Worm (Caenorhabditis elegans): ENCODE measurements around the gene C52E2.5.
"Not testable (repeated sequence)": the region's sequence is repeated elsewhere in the genome, so short reads cannot be mapped to it uniquely, and the experiment has no call there.

The C52E2.5 gene

ce11 chrII:1836204-1836603 lies 6.5 kb downstream of the C52E2.5 start, which contains the start of gene T08E11.1:
Gene T08E11.1 (plus strand): TSS chrII:1836504.
- no peak for TF ChIP-seq pes-1 (GFP tag; IDR thresholded peaks at IDR 0.05)
- TF ChIP-seq B0310.2 (tag; optimal IDR thresholded peaks at IDR 0.05), result no peak
- no peak for TF ChIP-seq tra-4 (tag; optimal IDR thresholded peaks at IDR 0.05)
- TF ChIP-seq scrt-1 (GFP tag; IDR thresholded peaks at IDR 0.05), result no peak
- TF ChIP-seq ets-7 (tag; optimal IDR thresholded peaks at IDR 0.05), result no peak
- no peak for TF ChIP-seq tbx-11 (GFP tag; IDR thresholded peaks at IDR 0.05)
- TF ChIP-seq hnd-1 (tag; optimal IDR thresholded peaks at IDR 0.05), result no peak
- no peak for TF ChIP-seq tbx-37 (GFP tag; conservative IDR thresholded peaks at IDR 0.05)
- TF ChIP-seq F13C5.2 (tag; optimal IDR thresholded peaks at IDR 0.05), result no peak
- no peak for TF ChIP-seq flt-1 (GFP tag; IDR thresholded peaks at IDR 0.05)
- TF ChIP-seq sea-1 (GFP tag; conservative IDR thresholded peaks at IDR 0.05), result no peak

- TF ChIP-seq hmg-4 (GFP tag; optimal IDR thresholded peaks at IDR 0.05), result no peak
- TF ChIP-seq ets-7 (tag; optimal IDR thresholded peaks at IDR 0.05), result no peak
- no peak for TF ChIP-seq tbx-11 (GFP tag; IDR thresholded peaks at IDR 0.05)
- no peak for TF ChIP-seq tra-4 (tag; optimal IDR thresholded peaks at IDR 0.05)
- TF ChIP-seq aly-1 (tag; optimal IDR thresholded peaks at IDR 0.05), result no peak
- TF ChIP-seq ceh-36 (tag; optimal IDR thresholded peaks at IDR 0.05), result no peak
- no peak for TF ChIP-seq scrt-1 (GFP tag; IDR thresholded peaks at IDR 0.05)
These were observed 10.8 kb downstream of the C52E2.5 start, which contains the start of gene math-39 for ce11 chrII:1831883-1832388. Gene math-39 (plus strand): TSS chrII:1832338.

ce11 chrII:1830182-1830682 lies 12.5 kb downstream of the C52E2.5 start, which contains the start of gene math-40:
Gene math-40 (plus strand): TSS chrII:1830632.
- TF ChIP-seq ets-7 (tag; optimal IDR thresholded peaks at IDR 0.05), result no peak
- no peak for TF ChIP-seq sea-1 (GFP tag; conservative IDR thresholded peaks at IDR 0.05)
- TF ChIP-seq hmg-4 (GFP tag; optimal IDR thresholded peaks at IDR 0.05), result no peak
- TF ChIP-seq pes-1 (GFP tag; IDR thresholded peaks at IDR 0.05), result no peak
- TF ChIP-seq scrt-1 (GFP tag; IDR thresholded peaks at IDR 0.05), result no peak
- TF ChIP-seq ceh-36 (tag; optimal IDR thresholded peaks at IDR 0.05), result no peak
- no peak for TF ChIP-seq aly-1 (tag; optimal IDR thresholded peaks at IDR 0.05)
- TF ChIP-seq ama-1 (optimal IDR thresholded peaks at IDR 0.05), result no peak
- no peak for TF ChIP-seq B0310.2 (tag; optimal IDR thresholded peaks at IDR 0.05)
- no peak for TF ChIP-seq hmbx-1 (tag; optimal IDR thresholded peaks at IDR 0.05)
- TF ChIP-seq ceh-13 (GFP tag; optimal IDR thresholded peaks at IDR 0.05), result no peak
- TF ChIP-seq tbx-37 (GFP tag; conservative IDR thresholded peaks at IDR 0.05), result no peak
- no peak for TF ChIP-seq tbx-11 (GFP tag; IDR thresholded peaks at IDR 0.05)
- no peak for TF ChIP-seq F13C5.2 (tag; optimal IDR thresholded peaks at IDR 0.05)

ce11 chrII:1824329-1824728 lies 18.4 kb downstream of the C52E2.5 start, which contains the start of gene math-41:
Gene math-41 (plus strand): TSS chrII:1824629.
- TF ChIP-seq ceh-36 (tag; optimal IDR thresholded peaks at IDR 0.05); hmg-4 (GFP tag; optimal IDR thresholded peaks at IDR 0.05); ceh-13 (GFP tag; optimal IDR thresholded peaks at IDR 0.05): not testable (repeated sequence)

- no peak for TF ChIP-seq ama-1 (optimal IDR thresholded peaks at IDR 0.05)
These were observed 22.0 kb downstream of the C52E2.5 start, which contains the start of gene fbxa-3 for ce11 chrII:1820774-1821173. Gene fbxa-3 (minus strand): TSS chrII:1820874.

- no peak for TF ChIP-seq flt-1 (GFP tag; IDR thresholded peaks at IDR 0.05)
- no peak for TF ChIP-seq tbx-37 (GFP tag; conservative IDR thresholded peaks at IDR 0.05)
- TF ChIP-seq ets-7 (tag; optimal IDR thresholded peaks at IDR 0.05), result no peak
- no peak for TF ChIP-seq hmbx-1 (tag; optimal IDR thresholded peaks at IDR 0.05)
These were observed 22.7 kb downstream of the C52E2.5 start, which contains the start of gene fbxc-19 for ce11 chrII:1819944-1820570. Gene fbxc-19 (plus strand): TSS chrII:1820479.

ce11 chrII:1818300-1818699 lies 24.4 kb downstream of the C52E2.5 start, which contains the start of gene fbxb-10:
Gene fbxb-10 (minus strand): TSS chrII:1818400.
- TF ChIP-seq F13C5.2 (tag; optimal IDR thresholded peaks at IDR 0.05) (no peak), hmg-4 (GFP tag; optimal IDR thresholded peaks at IDR 0.05) (no peak), ets-7 (tag; optimal IDR thresholded peaks at IDR 0.05) (no peak), aly-1 (tag; optimal IDR thresholded peaks at IDR 0.05) (no peak), flt-1 (GFP tag; IDR thresholded peaks at IDR 0.05) (no peak), pes-1 (GFP tag; IDR thresholded peaks at IDR 0.05) (no peak), hnd-1 (tag; optimal IDR thresholded peaks at IDR 0.05) (no peak), tbx-11 (GFP tag; IDR thresholded peaks at IDR 0.05) (no peak), tbx-37 (GFP tag; conservative IDR thresholded peaks at IDR 0.05) (no peak), ceh-13 (GFP tag; optimal IDR thresholded peaks at IDR 0.05) (no peak), B0310.2 (tag; optimal IDR thresholded peaks at IDR 0.05) (no peak), hmbx-1 (tag; optimal IDR thresholded peaks at IDR 0.05) (no peak), ceh-36 (tag; optimal IDR thresholded peaks at IDR 0.05) (no peak), ama-1 (optimal IDR thresholded peaks at IDR 0.05) (no peak), scrt-1 (GFP tag; IDR thresholded peaks at IDR 0.05) (no peak), sea-1 (GFP tag; conservative IDR thresholded peaks at IDR 0.05) (no peak), tra-4 (tag; optimal IDR thresholded peaks at IDR 0.05) (no peak)

- TF ChIP-seq tra-4 (tag; optimal IDR thresholded peaks at IDR 0.05) (no peak), ama-1 (optimal IDR thresholded peaks at IDR 0.05) (no peak), flt-1 (GFP tag; IDR thresholded peaks at IDR 0.05) (no peak), hnd-1 (tag; optimal IDR thresholded peaks at IDR 0.05) (no peak), sea-1 (GFP tag; conservative IDR thresholded peaks at IDR 0.05) (no peak), ets-7 (tag; optimal IDR thresholded peaks at IDR 0.05) (no peak), ceh-36 (tag; optimal IDR thresholded peaks at IDR 0.05) (no peak), ceh-13 (GFP tag; optimal IDR thresholded peaks at IDR 0.05) (no peak), hmbx-1 (tag; optimal IDR thresholded peaks at IDR 0.05) (no peak), tbx-11 (GFP tag; IDR thresholded peaks at IDR 0.05) (no peak), F13C5.2 (tag; optimal IDR thresholded peaks at IDR 0.05) (no peak), pes-1 (GFP tag; IDR thresholded peaks at IDR 0.05) (no peak), aly-1 (tag; optimal IDR thresholded peaks at IDR 0.05) (no peak), hmg-4 (GFP tag; optimal IDR thresholded peaks at IDR 0.05) (no peak), B0310.2 (tag; optimal IDR thresholded peaks at IDR 0.05) (no peak)
These were observed 26.7 kb downstream of the C52E2.5 start for ce11 chrII:1816053-1816452.

Measured in whole organism, early embryonic.